Worm (Caenorhabditis elegans) whole organism, young adult: ENCODE measurements around the gene chil-14.
A peak's percentile ranks its signal among the peaks of the same experiment; 100 is the strongest.

Experiments
- B0035.1 ChIP-seq: sonication (generic microtip); optimal IDR thresholded peaks from 2 replicates; lab custom pipeline; 2016; ENCODE audit warnings: missing genetic modification characterization, mild to moderate bottlenecking, missing compliant biosample characterization, missing genotype, missing genetic modification reagents
- B0261.1 ChIP-seq: sonication (generic microtip); optimal IDR thresholded peaks from 2 replicates; lab custom pipeline; 2016; ENCODE audit warnings: mild to moderate bottlenecking, missing genetic modification characterization, moderate library complexity, missing compliant biosample characterization
- C17E4.6 ChIP-seq: fragments of 200-800 bp; sonication (Bioruptor generic); IDR thresholded peaks from 2 replicates; pipeline ENCODE4 v1.3.6; 2022; ENCODE audit warnings: missing genetic modification reagents, missing genetic modification characterization, missing compliant biosample characterization
- F10E7.11 ChIP-seq: sonication (generic microtip); optimal IDR thresholded peaks from 2 replicates; lab custom pipeline; 2017; ENCODE audit warnings: mild to moderate bottlenecking, missing genetic modification characterization, moderate library complexity, missing compliant biosample characterization
- F39B2.1 ChIP-seq: fragments of 200-800 bp; sonication (Bioruptor generic); IDR thresholded peaks from 2 replicates; pipeline ENCODE4 v1.3.6; 2022; ENCODE audit warnings: missing genetic modification reagents, missing genetic modification characterization, missing compliant biosample characterization
- F57C9.4 ChIP-seq: sonication (generic microtip); optimal IDR thresholded peaks from 2 replicates; lab custom pipeline; 2017; ENCODE audit warnings: mild to moderate bottlenecking, missing genetic modification characterization, missing compliant biosample characterization
- K11D2.4 ChIP-seq: fragments of 200-800 bp; sonication (Bioruptor generic); IDR thresholded peaks from 2 replicates; pipeline ENCODE4 v1.3.6; 2022; ENCODE audit warnings: missing genetic modification reagents, missing genetic modification characterization, missing compliant biosample characterization
- T26A5.8 ChIP-seq: sonication (generic microtip); optimal IDR thresholded peaks from 2 replicates; lab custom pipeline; 2016; ENCODE audit warnings: missing genetic modification characterization, missing compliant biosample characterization
- Y67H2A.10 ChIP-seq: fragments of 200-800 bp; sonication (Bioruptor generic); conservative IDR thresholded peaks from 2 replicates; pipeline ENCODE4 v1.3.6; 2022; ENCODE audit warnings: missing genetic modification reagents, missing genetic modification characterization, missing compliant biosample characterization
- Y79H2A.3 ChIP-seq: fragments of 200-800 bp; sonication (Bioruptor generic); conservative IDR thresholded peaks from 2 replicates; pipeline ENCODE4 v1.3.6; 2022; ENCODE audit warnings: missing genetic modification reagents, missing genetic modification characterization, missing compliant biosample characterization
- ZK185.1 ChIP-seq: sonication (generic microtip); optimal IDR thresholded peaks from 2 replicates; lab custom pipeline; 2016; ENCODE audit warnings: mild to moderate bottlenecking, missing genetic modification characterization, missing compliant biosample characterization; ENCODE audit not compliant: poor library complexity, severe bottlenecking
- akir-1 ChIP-seq: fragments of 200-800 bp; sonication (Bioruptor generic); optimal IDR thresholded peaks from 2 replicates; lab custom pipeline; 2018; ENCODE audit warnings: mild to moderate bottlenecking, missing genetic modification characterization, moderate library complexity, missing compliant biosample characterization
- aptf-3 ChIP-seq: fragments of 200-800 bp; sonication (Bioruptor generic); IDR thresholded peaks from 2 replicates; pipeline ENCODE4 v1.3.6; 2022; ENCODE audit warnings: missing genetic modification characterization, missing compliant biosample characterization
- atf-7 ChIP-seq: sonication (generic microtip); optimal IDR thresholded peaks from 2 replicates; lab custom pipeline; 2017; ENCODE audit warnings: mild to moderate bottlenecking, missing genetic modification characterization, missing compliant biosample characterization
- attf-3 ChIP-seq: fragments of 200-800 bp; sonication (Bioruptor generic); conservative IDR thresholded peaks from 2 replicates; pipeline ENCODE4 v1.3.6; 2022; ENCODE audit warnings: missing genetic modification reagents, missing genetic modification characterization, missing compliant biosample characterization
- attf-6 ChIP-seq: fragments of 200-800 bp; sonication (Bioruptor generic); IDR thresholded peaks from 2 replicates; pipeline ENCODE4 v1.3.6; 2022; ENCODE audit warnings: missing genetic modification reagents, missing genetic modification characterization, missing compliant biosample characterization
- ceh-100 ChIP-seq: fragments of 200-800 bp; sonication (Bioruptor generic); IDR thresholded peaks from 2 replicates; pipeline ENCODE4 v1.3.6; 2022; ENCODE audit warnings: missing genetic modification reagents, missing genetic modification characterization, missing compliant biosample characterization
- ceh-58 ChIP-seq: fragments of 200-800 bp; sonication (Bioruptor generic); IDR thresholded peaks from 2 replicates; pipeline ENCODE4 v1.3.6; 2022; ENCODE audit warnings: missing genetic modification characterization, missing compliant biosample characterization
- chd-7 ChIP-seq: sonication (generic microtip); optimal IDR thresholded peaks from 2 replicates; lab custom pipeline; 2016; ENCODE audit warnings: mild to moderate bottlenecking, missing genetic modification characterization, moderate library complexity, missing compliant biosample characterization
- die-1 ChIP-seq: sonication (generic microtip); optimal IDR thresholded peaks from 2 replicates; lab custom pipeline; 2016; ENCODE audit warnings: missing genotype, mild to moderate bottlenecking, missing genetic modification characterization, missing compliant biosample characterization
- dox-1 ChIP-seq: fragments of 200-800 bp; sonication (Bioruptor generic); IDR thresholded peaks from 2 replicates; pipeline ENCODE4 v1.3.6; 2022; ENCODE audit warnings: missing genetic modification reagents, missing genetic modification characterization, missing compliant biosample characterization
- egl-18 ChIP-seq: fragments of 200-800 bp; sonication (Bioruptor generic); IDR thresholded peaks from 2 replicates; pipeline ENCODE4 v1.3.6; 2022; ENCODE audit warnings: missing genetic modification reagents, missing genetic modification characterization, missing compliant biosample characterization
- him-1 ChIP-seq: sonication (generic microtip); optimal IDR thresholded peaks from 2 replicates; lab custom pipeline; 2016; ENCODE audit warnings: missing genotype, missing genetic modification reagents, missing genetic modification characterization, missing compliant biosample characterization
- hlh-12 ChIP-seq: sonication (generic microtip); optimal IDR thresholded peaks from 2 replicates; lab custom pipeline; 2016; ENCODE audit warnings: missing genetic modification characterization, missing compliant biosample characterization
- lin-26 ChIP-seq: fragments of 200-800 bp; sonication (Bioruptor generic); IDR thresholded peaks from 2 replicates; pipeline ENCODE4 v1.3.6; 2022; ENCODE audit warnings: missing genetic modification reagents, missing genetic modification characterization, missing compliant biosample characterization
- lin-35 ChIP-seq, 3 experiments: fragments of 150-350 bp in 2 of 3; sonication (generic microtip) in 1 of 3; optimal IDR thresholded peaks; 2 replicates each; lab custom pipeline; 2014 to 2018; ENCODE audit warnings: missing biosample characterization in 3 of 3, missing genetic modification characterization in 3 of 3, missing genetic modification reagents in 3 of 3
- lin-54 ChIP-seq: fragments of 200-800 bp; sonication (Bioruptor generic); optimal IDR thresholded peaks from 2 replicates; lab custom pipeline; 2018; ENCODE audit warnings: mild to moderate bottlenecking, missing genetic modification characterization, missing compliant biosample characterization
- madf-10 ChIP-seq: sonication (generic microtip); optimal IDR thresholded peaks from 2 replicates; lab custom pipeline; 2016; ENCODE audit warnings: mild to moderate bottlenecking, missing genetic modification characterization, missing compliant biosample characterization
- madf-3 ChIP-seq: fragments of 200-800 bp; sonication (Bioruptor generic); IDR thresholded peaks from 2 replicates; pipeline ENCODE4 v1.3.6; 2022; ENCODE audit warnings: missing genetic modification reagents, missing genetic modification characterization, missing compliant biosample characterization
- madf-6 ChIP-seq: fragments of 200-800 bp; sonication (Bioruptor generic); IDR thresholded peaks from 2 replicates; pipeline ENCODE4 v1.3.6; 2022; ENCODE audit warnings: missing genetic modification reagents, missing genetic modification characterization, missing compliant biosample characterization
- madf-8 ChIP-seq: fragments of 200-800 bp; sonication (Bioruptor generic); conservative IDR thresholded peaks from 2 replicates; pipeline ENCODE4 v1.3.6; 2022; ENCODE audit warnings: missing genetic modification reagents, missing genetic modification characterization, missing compliant biosample characterization
- mcd-1 ChIP-seq: fragments of 200-800 bp; sonication (Bioruptor generic); IDR thresholded peaks from 2 replicates; pipeline ENCODE4 v1.3.6; 2022; ENCODE audit warnings: missing genetic modification reagents, missing genetic modification characterization, missing compliant biosample characterization
- mes-4 ChIP-seq: sonication (generic microtip); optimal IDR thresholded peaks from 2 replicates; lab custom pipeline; 2016; ENCODE audit warnings: missing genotype, missing genetic modification characterization, missing compliant biosample characterization
- mxl-1 ChIP-seq: sonication (generic microtip); optimal IDR thresholded peaks from 2 replicates; lab custom pipeline; 2016; ENCODE audit warnings: missing genetic modification characterization, missing compliant biosample characterization
- nfya-1 ChIP-seq: sonication (generic microtip); optimal IDR thresholded peaks from 2 replicates; lab custom pipeline; 2017; ENCODE audit warnings: antibody characterized with exemption, missing compliant biosample characterization, missing genetic modification characterization, borderline replicate concordance; ENCODE audit not compliant: insufficient read depth
- pbrm-1 ChIP-seq: fragments of 200-800 bp; sonication (Bioruptor generic); IDR thresholded peaks from 2 replicates; pipeline ENCODE4 v1.3.6; 2022; ENCODE audit warnings: missing genetic modification reagents, missing genetic modification characterization, missing compliant biosample characterization
- repo-1 ChIP-seq: sonication (generic microtip); optimal IDR thresholded peaks from 2 replicates; lab custom pipeline; 2017; ENCODE audit warnings: mild to moderate bottlenecking, missing genetic modification characterization, missing compliant biosample characterization
- sea-2 ChIP-seq: fragments of 200-800 bp; sonication (Bioruptor generic); IDR thresholded peaks from 2 replicates; pipeline ENCODE4 v1.3.6; 2022; ENCODE audit warnings: missing genetic modification characterization, missing compliant biosample characterization
- snpc-3.4 ChIP-seq: sonication (generic microtip); optimal IDR thresholded peaks from 2 replicates; lab custom pipeline; 2017; ENCODE audit warnings: missing genetic modification characterization, mild to moderate bottlenecking, missing compliant biosample characterization, antibody characterized with exemption, moderate library complexity, missing genotype, missing genetic modification reagents
- tbp1 ChIP-seq: fragments of 200-800 bp; sonication (Bioruptor generic); optimal IDR thresholded peaks from 2 replicates; lab custom pipeline; 2018; ENCODE audit warnings: mild to moderate bottlenecking, missing genetic modification characterization, missing compliant biosample characterization
- tlf-1 ChIP-seq: fragments of 200-800 bp; sonication (Bioruptor generic); optimal IDR thresholded peaks from 2 replicates; lab custom pipeline; 2018; ENCODE audit warnings: mild to moderate bottlenecking, missing genetic modification characterization, missing compliant biosample characterization
- unc-130 ChIP-seq: sonication (generic microtip); optimal IDR thresholded peaks from 2 replicates; lab custom pipeline; 2016; ENCODE audit warnings: missing genetic modification reagents, missing genetic modification characterization, missing compliant biosample characterization
- zfh-2 ChIP-seq: fragments of 200-800 bp; sonication (Bioruptor generic); conservative IDR thresholded peaks from 2 replicates; pipeline ENCODE4 v1.3.6; 2022; ENCODE audit warnings: missing genetic modification reagents, missing genetic modification characterization, missing compliant biosample characterization
- ztf-22 ChIP-seq: fragments of 200-800 bp; sonication (Bioruptor generic); optimal IDR thresholded peaks from 2 replicates; lab custom pipeline; 2018; ENCODE audit warnings: mild to moderate bottlenecking, missing genetic modification characterization, moderate library complexity, missing compliant biosample characterization
- ztf-25 ChIP-seq: fragments of 200-800 bp; sonication (Bioruptor generic); IDR thresholded peaks from 2 replicates; pipeline ENCODE4 v1.3.6; 2022; ENCODE audit warnings: missing genetic modification reagents, missing genetic modification characterization, missing compliant biosample characterization
- ztf-28 ChIP-seq: fragments of 200-800 bp; sonication (Bioruptor generic); IDR thresholded peaks from 2 replicates; pipeline ENCODE4 v1.3.6; 2022; ENCODE audit warnings: missing genetic modification reagents, missing genetic modification characterization, missing compliant biosample characterization
- ztf-3 ChIP-seq: fragments of 200-800 bp; sonication (Bioruptor generic); optimal IDR thresholded peaks from 2 replicates; lab custom pipeline; 2018; ENCODE audit warnings: mild to moderate bottlenecking, missing genetic modification characterization, missing compliant biosample characterization
- ztf-6 ChIP-seq: fragments of 200-800 bp; sonication (Bioruptor generic); IDR thresholded peaks from 2 replicates; pipeline ENCODE4 v1.3.6; 2022; ENCODE audit warnings: missing genetic modification reagents, missing genetic modification characterization, missing compliant biosample characterization

chil-14 gene

ce11 chrV:1476284-1476792 is 21.5 kb downstream of the chil-14 start (continued):
- TF ChIP-seq ztf-25 (peak; percentile 59; the same call in 1 of the 2 replicates), zfh-2 (GFP tag; lab: Robert Waterston, UW) (no peak), mcd-1 (GFP tag; lab: Robert Waterston, UW) (no peak), T26A5.8 (no peak), F57C9.4 (tag; lab: Kevin White, UChicago) (no peak), ztf-3 (GFP tag; lab: Kevin White, UChicago) (no peak), Y67H2A.10 (no peak), lin-26 (no peak), ztf-22 (GFP tag; lab: Kevin White, UChicago) (no peak), ztf-6 (no peak), repo-1 (no peak), chd-7 (no peak), ceh-58 (GFP tag; lab: Robert Waterston, UW) (no peak), ztf-28 (GFP tag; lab: Robert Waterston, UW) (no peak), akir-1 (GFP tag; lab: Kevin White, UChicago) (no peak), attf-6 (GFP tag; lab: Robert Waterston, UW) (0 out of 2 replicates have a peak, but pooled peaks have one; percentile 10), pbrm-1 (0 out of 2 replicates have a peak, but pooled peaks have one; percentile 11), nfya-1 (tag; lab: Kevin White, UChicago) (no peak), ZK185.1 (no peak), sea-2 (GFP tag; lab: Robert Waterston, UW) (no peak), F10E7.11 (tag; lab: Kevin White, UChicago) (no peak), tbp1 (GFP tag; lab: Kevin White, UChicago) (peak; percentile 23), unc-130 (GFP tag; lab: Kevin White, UChicago) (no peak), hlh-12 (tag; lab: Kevin White, UChicago) (no peak), egl-18 (GFP tag; lab: Robert Waterston, UW) (no peak), attf-3 (no peak), him-1 (no peak), ceh-100 (GFP tag; lab: Robert Waterston, UW) (no peak), B0035.1 (no peak), F39B2.1 (0 out of 2 replicates have a peak, but pooled peaks have one; percentile 2), dox-1 (no peak), K11D2.4 (GFP tag; lab: Robert Waterston, UW) (no peak), atf-7 (tag; lab: Kevin White, UChicago) (no peak), lin-35 (GFP tag; optimal IDR thresholded peaks at IDR 0.05; lab: Kevin White, UChicago) (peak in 1 of 3 experiments; percentile 26), tlf-1 (GFP tag; lab: Kevin White, UChicago) (no peak), B0261.1 (tag; lab: Kevin White, UChicago) (no peak), madf-6 (peak; percentile 33; the same call in 1 of the 2 replicates), mxl-1 (tag; lab: Kevin White, UChicago) (no peak), Y79H2A.3 (GFP tag; lab: Robert Waterston, UW) (0 out of 2 replicates have a peak, but pooled peaks have one; percentile 8), aptf-3 (no peak), lin-54 (GFP tag; lab: Kevin White, UChicago) (no peak), madf-3 (GFP tag; lab: Robert Waterston, UW) (no peak), die-1 (tag; lab: Kevin White, UChicago) (no peak), C17E4.6 (GFP tag; lab: Robert Waterston, UW) (no peak), madf-8 (GFP tag; lab: Robert Waterston, UW) (no peak), mes-4 (no peak), madf-10 (tag; lab: Kevin White, UChicago) (no peak), snpc-3.4 (tag; lab: Kevin White, UChicago) (peak; percentile 63)
- TF ChIP-seq, all 124 proteins: peak for 15
